Worm (Caenorhabditis elegans) whole organism, L4 larva: ENCODE data around the gene C34F11.5.

Source experiments
- F49E8.2 ChIP-seq: sonication (generic microtip); optimal IDR thresholded peaks from 2 replicates; lab custom pipeline; 2016; ENCODE audit warnings: missing compliant biosample characterization, mild to moderate bottlenecking, missing genetic modification characterization, borderline replicate concordance
- T20F7.1 ChIP-seq: fragments of 200-800 bp; sonication (Bioruptor generic); optimal IDR thresholded peaks from 2 replicates; lab custom pipeline; 2018; ENCODE audit warnings: mild to moderate bottlenecking, missing genetic modification characterization, missing compliant biosample characterization
- arid-1 ChIP-seq: fragments of 200-800 bp; sonication (Bioruptor generic); conservative IDR thresholded peaks from 2 replicates; pipeline ENCODE4 v1.3.6; 2022; ENCODE audit warnings: missing genetic modification reagents, missing genetic modification characterization, missing compliant biosample characterization
- ceh-20 ChIP-seq: fragments of 200-800 bp; sonication (Bioruptor generic); IDR thresholded peaks from 2 replicates; pipeline ENCODE4 v1.3.6; 2022; ENCODE audit warnings: missing genetic modification reagents, missing genetic modification characterization, missing compliant biosample characterization
- ceh-44 ChIP-seq: fragments of 200-800 bp; sonication (Bioruptor generic); IDR thresholded peaks from 2 replicates; pipeline ENCODE4 v1.3.6; 2022; ENCODE audit warnings: missing genetic modification reagents, missing genetic modification characterization, missing compliant biosample characterization
- ceh-62 ChIP-seq: sonication (generic microtip); optimal IDR thresholded peaks from 2 replicates; lab custom pipeline; 2017; ENCODE audit warnings: missing biosample characterization, missing genetic modification characterization
- daf-12 ChIP-seq: fragments of 150-350 bp; optimal IDR thresholded peaks from 2 replicates; lab custom pipeline; 2014; ENCODE audit warnings: missing biosample characterization, missing genetic modification reagents, missing genetic modification characterization
- daf-16 ChIP-seq, 3 experiments: sonication (generic microtip); optimal IDR thresholded peaks; 2 replicates each; lab custom pipeline; 2016 to 2017; ENCODE audit warnings: missing genetic modification characterization in 3 of 3, missing genetic modification reagents in 3 of 3, mild to moderate bottlenecking in 2 of 3, missing compliant biosample characterization in 2 of 3, missing biosample characterization in 1 of 3, moderate library complexity in 1 of 3
- daf-8 ChIP-seq: fragments of 200-800 bp; sonication (Bioruptor generic); IDR thresholded peaks from 2 replicates; pipeline ENCODE4 v1.3.6; 2022; ENCODE audit warnings: missing genetic modification characterization, missing compliant biosample characterization
- dpl-1 ChIP-seq: fragments of 150-350 bp; optimal IDR thresholded peaks from 2 replicates; lab custom pipeline; 2014; ENCODE audit warnings: missing biosample characterization, missing genetic modification reagents, missing genetic modification characterization
- egl-43 ChIP-seq: fragments of 200-800 bp; sonication (Bioruptor generic); IDR thresholded peaks from 2 replicates; pipeline ENCODE4 v1.3.6; 2022; ENCODE audit warnings: missing genetic modification reagents, missing genetic modification characterization, missing compliant biosample characterization
- fkh-10 ChIP-seq: fragments of 150-350 bp; optimal IDR thresholded peaks from 2 replicates; lab custom pipeline; 2014; ENCODE audit warnings: missing biosample characterization, missing genetic modification reagents, missing genetic modification characterization
- gei-8 ChIP-seq: fragments of 200-800 bp; sonication (Bioruptor generic); optimal IDR thresholded peaks from 2 replicates; lab custom pipeline; 2018; ENCODE audit warnings: mild to moderate bottlenecking, missing genetic modification characterization, missing compliant biosample characterization
- hlh-11 ChIP-seq: fragments of 200-800 bp; sonication (Bioruptor generic); optimal IDR thresholded peaks from 2 replicates; lab custom pipeline; 2018; ENCODE audit warnings: mild to moderate bottlenecking, missing genetic modification characterization, missing compliant biosample characterization
- lin-1 ChIP-seq: fragments of 200-800 bp; sonication (Bioruptor generic); IDR thresholded peaks from 2 replicates; pipeline ENCODE4 v1.3.6; 2022; ENCODE audit warnings: missing genetic modification reagents, missing genetic modification characterization, missing compliant biosample characterization
- lir-3 ChIP-seq: sonication (generic microtip); optimal IDR thresholded peaks from 2 replicates; lab custom pipeline; 2016; ENCODE audit warnings: mild to moderate bottlenecking, missing genetic modification characterization, missing compliant biosample characterization
- lsy-2 ChIP-seq, 2 experiments: fragments of 150-350 bp in 1 of 2; sonication (generic microtip) in 1 of 2; optimal IDR thresholded peaks; 2 replicates each; lab custom pipeline; 2014 to 2017; ENCODE audit warnings: missing biosample characterization in 2 of 2, missing genetic modification characterization in 2 of 2
- madf-9 ChIP-seq: fragments of 200-800 bp; sonication (Bioruptor generic); conservative IDR thresholded peaks from 2 replicates; pipeline ENCODE4 v1.3.6; 2022; ENCODE audit warnings: missing genetic modification reagents, missing genetic modification characterization, missing compliant biosample characterization
- mes-2 ChIP-seq: sonication (generic microtip); optimal IDR thresholded peaks from 2 replicates; lab custom pipeline; 2016; ENCODE audit warnings: missing genotype, mild to moderate bottlenecking, missing genetic modification characterization, missing compliant biosample characterization; ENCODE audit not compliant: poor library complexity, severe bottlenecking
- nhr-237 ChIP-seq: sonication (generic microtip); optimal IDR thresholded peaks from 2 replicates; lab custom pipeline; 2017; ENCODE audit warnings: missing biosample characterization, missing genetic modification characterization
- nhr-25 ChIP-seq: sonication (generic microtip); optimal IDR thresholded peaks from 2 replicates; lab custom pipeline; 2017; ENCODE audit warnings: missing genetic modification characterization, mild to moderate bottlenecking, missing compliant biosample characterization, antibody characterized with exemption, moderate library complexity, borderline replicate concordance; ENCODE audit not compliant: insufficient read depth
- nhr-28 ChIP-seq: fragments of 150-350 bp; optimal IDR thresholded peaks from 2 replicates; lab custom pipeline; 2014; ENCODE audit warnings: missing biosample characterization, missing genetic modification characterization
- nhr-42 ChIP-seq: fragments of 200-800 bp; sonication (Bioruptor generic); IDR thresholded peaks from 2 replicates; pipeline ENCODE4 v1.3.6; 2022; ENCODE audit warnings: missing genetic modification characterization, missing compliant biosample characterization
- nhr-48 ChIP-seq: sonication (generic microtip); optimal IDR thresholded peaks from 2 replicates; lab custom pipeline; 2016; ENCODE audit warnings: mild to moderate bottlenecking, missing genetic modification characterization, missing compliant biosample characterization
- pha-4 ChIP-seq, 2 experiments: fragments of 150-350 bp in 1 of 2; fragments of 200-800 bp in 1 of 2; sonication (Bioruptor generic) in 1 of 2; IDR thresholded peaks in 1 of 2; optimal IDR thresholded peaks in 1 of 2; 2 replicates each; pipeline versions ENCODE4 v1.3.6 to Lab custom; 2014 to 2022; ENCODE audit warnings: missing genetic modification characterization in 2 of 2, missing genetic modification reagents in 2 of 2, missing biosample characterization in 1 of 2, missing compliant biosample characterization in 1 of 2
- saeg-2 ChIP-seq: fragments of 200-800 bp; sonication (Bioruptor generic); IDR thresholded peaks from 2 replicates; pipeline ENCODE4 v1.3.6; 2022; ENCODE audit warnings: missing genetic modification reagents, missing genetic modification characterization, missing compliant biosample characterization
- skn-1 ChIP-seq: fragments of 150-350 bp; optimal IDR thresholded peaks from 2 replicates; lab custom pipeline; 2014; ENCODE audit warnings: missing biosample characterization, missing genetic modification characterization
- snpc-4 ChIP-seq: fragments of 150-350 bp; optimal IDR thresholded peaks from 2 replicates; lab custom pipeline; 2014; ENCODE audit warnings: missing biosample characterization, missing genetic modification characterization
- spr-1 ChIP-seq: sonication (generic microtip); optimal IDR thresholded peaks from 2 replicates; lab custom pipeline; 2016; ENCODE audit warnings: mild to moderate bottlenecking, missing genetic modification characterization, missing compliant biosample characterization
- spr-3 ChIP-seq: fragments of 200-800 bp; sonication (Bioruptor generic); optimal IDR thresholded peaks from 2 replicates; lab custom pipeline; 2018; ENCODE audit warnings: mild to moderate bottlenecking, missing genetic modification characterization, missing compliant biosample characterization
- unc-39 ChIP-seq: sonication (generic microtip); optimal IDR thresholded peaks from 2 replicates; lab custom pipeline; 2017; ENCODE audit warnings: missing biosample characterization, missing genetic modification characterization
- zag-1 ChIP-seq: fragments of 150-350 bp; optimal IDR thresholded peaks from 2 replicates; lab custom pipeline; 2014; ENCODE audit warnings: missing biosample characterization, missing genetic modification characterization
- zfp-2 ChIP-seq: sonication (generic microtip); optimal IDR thresholded peaks from 2 replicates; lab custom pipeline; 2016; ENCODE audit warnings: mild to moderate bottlenecking, missing genetic modification characterization, missing compliant biosample characterization
- zfp-3 ChIP-seq: fragments of 200-800 bp; sonication (Bioruptor generic); conservative IDR thresholded peaks from 2 replicates; pipeline ENCODE4 v1.3.6; 2022; ENCODE audit warnings: missing genetic modification reagents, missing genetic modification characterization, missing compliant biosample characterization

Gene C34F11.5

DNA sequence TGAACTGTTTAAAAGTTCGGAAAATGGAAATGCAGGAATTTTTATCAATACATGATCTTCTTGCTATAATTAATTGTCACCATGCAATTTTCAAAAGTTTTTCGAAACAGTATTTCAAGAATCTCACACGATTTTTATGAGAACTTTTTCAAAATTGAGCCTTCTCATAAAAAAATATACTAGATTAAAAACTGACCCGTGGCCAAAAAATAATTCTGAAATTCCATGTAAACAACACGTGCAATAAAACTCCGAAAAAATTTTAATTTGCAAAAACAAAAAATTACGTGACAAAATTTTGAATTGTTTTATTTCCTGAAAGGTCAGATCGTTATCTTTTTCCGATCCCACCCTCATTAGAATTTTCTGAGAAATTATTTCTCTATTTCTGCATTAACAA lies at the start of gene C34F11.5:
Gene C34F11.5, plus strand, starts transcription at position 301 of the 400 bp plus-strand sequence.
- TF ChIP-seq ceh-62 (tag; lab: Kevin White, UChicago) (no peak), arid-1 (GFP tag; lab: Robert Waterston, UW) (no peak), gei-8 (GFP tag; lab: Kevin White, UChicago) (no peak), nhr-25 (tag; lab: Kevin White, UChicago) (no peak), daf-8 (GFP tag; lab: Robert Waterston, UW) (no peak), snpc-4 (no peak), zfp-2 (tag; lab: Kevin White, UChicago) (no peak), nhr-237 (no peak), pha-4 (GFP tag; IDR thresholded peaks at IDR 0.05; lab: Robert Waterston, UW) (no peak), pha-4 (tag; optimal IDR thresholded peaks at IDR 0.05; lab: Kevin White, UChicago) (no peak), F49E8.2 (tag; lab: Kevin White, UChicago) (no peak), nhr-42 (GFP tag; lab: Robert Waterston, UW) (no peak), nhr-48 (tag; lab: Kevin White, UChicago) (no peak), zag-1 (tag; lab: Kevin White, UChicago) (no peak)

DNA sequence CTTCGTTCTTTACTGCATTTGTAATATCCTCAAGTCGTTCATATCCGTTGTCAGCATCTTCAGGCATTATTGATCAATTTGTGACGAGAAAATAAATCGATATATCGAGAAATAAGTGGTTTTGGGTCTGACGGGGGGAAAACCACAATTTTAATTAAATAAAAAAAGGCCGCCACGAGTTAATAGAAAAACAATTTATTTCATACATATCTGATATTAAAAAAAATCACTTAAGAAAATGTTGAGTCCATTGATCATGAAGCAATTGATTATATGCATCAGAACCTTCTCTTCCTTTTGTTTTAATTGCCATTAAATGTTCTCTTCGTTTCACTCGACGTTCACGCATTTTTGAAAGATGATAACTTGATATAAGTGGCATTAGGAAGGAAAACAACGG lies 47.3 kb upstream of the C34F11.5 start, which contains the start of gene F58A6.5:
Gene F58A6.5, minus strand, starts transcription at position 101 of the 400 bp plus-strand sequence.
- TF ChIP-seq egl-43 (GFP tag; lab: Robert Waterston, UW) (no peak), zfp-3 (GFP tag; lab: Robert Waterston, UW) (no peak), lsy-2 (tag; optimal IDR thresholded peaks at IDR 0.05; lab: Kevin White, UChicago) (no peak), daf-16 (GFP tag; optimal IDR thresholded peaks at IDR 0.05; lab: Kevin White, UChicago) (no peak), daf-16 (tag; optimal IDR thresholded peaks at IDR 0.05; lab: Kevin White, UChicago) (no peak), spr-3 (GFP tag; lab: Kevin White, UChicago) (no peak), lin-1 (no peak), ceh-62 (tag; lab: Kevin White, UChicago) (no peak), pha-4 (GFP tag; IDR thresholded peaks at IDR 0.05; lab: Robert Waterston, UW) (no peak), pha-4 (tag; optimal IDR thresholded peaks at IDR 0.05; lab: Kevin White, UChicago) (no peak), arid-1 (GFP tag; lab: Robert Waterston, UW) (no peak), fkh-10 (GFP tag; lab: Kevin White, UChicago) (no peak), T20F7.1 (GFP tag; lab: Kevin White, UChicago) (no peak), unc-39 (tag; lab: Kevin White, UChicago) (no peak), madf-9 (no peak), ceh-44 (GFP tag; lab: Robert Waterston, UW) (no peak), ceh-20 (no peak)

DNA sequence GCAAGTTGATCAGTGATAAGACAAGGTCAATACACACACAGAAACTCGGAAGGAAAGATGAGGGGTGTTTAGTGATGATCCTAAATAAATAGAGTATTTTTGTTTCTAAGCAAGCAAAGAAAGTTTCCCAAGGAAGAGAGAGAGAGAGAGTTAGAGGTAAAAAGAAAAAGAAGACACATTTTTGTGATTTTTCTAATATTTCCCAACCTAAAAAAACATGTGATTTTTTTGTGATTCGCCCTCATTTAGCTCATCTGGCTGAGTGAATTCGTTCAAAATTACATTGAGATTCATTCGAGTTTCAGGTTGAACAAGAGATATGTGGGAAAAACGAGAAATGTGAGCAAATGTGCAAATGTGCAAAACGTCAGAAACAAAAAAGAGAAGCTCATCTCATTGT lies 44.8 kb upstream of the C34F11.5 start, which contains the start of gene srb-16:
Gene srb-16, minus strand, starts transcription at position 101 of the 400 bp plus-strand sequence.
- TF ChIP-seq mes-2 (no peak), daf-12 (no peak), snpc-4 (no peak), lir-3 (tag; lab: Kevin White, UChicago) (no peak), nhr-28 (tag; lab: Kevin White, UChicago) (no peak)
- TF ChIP-seq, all 104 proteins: peak for 0

DNA sequence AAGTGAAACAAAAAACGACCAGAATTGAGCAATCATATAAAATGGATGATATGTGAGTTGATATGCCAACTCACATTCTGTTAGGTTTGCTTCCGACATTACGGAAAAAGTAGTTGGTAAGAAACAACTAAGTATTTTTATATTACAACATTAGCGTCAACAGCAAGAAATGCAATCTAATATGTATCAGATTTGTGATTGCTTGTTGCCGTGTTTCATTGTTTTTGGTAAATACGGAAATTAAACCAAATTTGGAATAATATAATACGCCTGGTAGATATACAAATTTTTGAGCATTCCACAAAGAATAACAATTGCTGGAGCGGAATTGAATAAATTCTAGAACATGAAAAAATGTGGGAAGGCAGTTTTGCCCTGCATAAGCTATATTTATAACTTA lies 41.1 kb upstream of the C34F11.5 start, which contains the start of gene srb-12:
Gene srb-12, minus strand, starts transcription at position 101 of the 400 bp plus-strand sequence.
- no peak for TF ChIP-seq spr-1 (tag; lab: Kevin White, UChicago)
- TF ChIP-seq saeg-2 = no peak
- TF ChIP-seq skn-1 (tag; lab: Kevin White, UChicago) = no peak
- TF ChIP-seq hlh-11 (tag; lab: Kevin White, UChicago) = no peak
- TF ChIP-seq dpl-1 (GFP tag; lab: Kevin White, UChicago) = no peak
